Worm (Caenorhabditis elegans) whole organism, L4 larva: ENCODE data around the gene aex-4.

Experiments
- R02D3.7 ChIP-seq: fragments of 150-350 bp; sonication (generic microtip); optimal IDR thresholded peaks from 3 replicates; lab custom pipeline; 2014; ENCODE audit warnings: missing biosample characterization, missing genetic modification characterization
- hif-1 ChIP-seq, 2 experiments: sonication (generic microtip); optimal IDR thresholded peaks; 2 replicates each; lab custom pipeline; 2016 to 2017; ENCODE audit warnings: missing compliant biosample characterization in 2 of 2, missing genetic modification characterization in 2 of 2, missing genetic modification reagents in 2 of 2, missing genotype in 2 of 2, mild to moderate bottlenecking in 1 of 2
- mdt-29 ChIP-seq: fragments of 200-800 bp; sonication (Bioruptor generic); IDR thresholded peaks from 2 replicates; pipeline ENCODE4 v1.3.6; 2022; ENCODE audit warnings: missing genetic modification reagents, missing genetic modification characterization, missing compliant biosample characterization
- mxl-3 ChIP-seq: fragments of 200-800 bp; sonication (Bioruptor generic); optimal IDR thresholded peaks from 2 replicates; lab custom pipeline; 2018; ENCODE audit warnings: mild to moderate bottlenecking, missing genetic modification characterization, missing compliant biosample characterization
- nhr-10 ChIP-seq: fragments of 150-350 bp; optimal IDR thresholded peaks from 2 replicates; lab custom pipeline; 2014; ENCODE audit warnings: missing biosample characterization, missing genetic modification characterization
- nhr-237 ChIP-seq: sonication (generic microtip); optimal IDR thresholded peaks from 2 replicates; lab custom pipeline; 2017; ENCODE audit warnings: missing biosample characterization, missing genetic modification characterization
- nhr-6 ChIP-seq: fragments of 150-350 bp; optimal IDR thresholded peaks from 2 replicates; lab custom pipeline; 2014; ENCODE audit warnings: missing biosample characterization, missing genetic modification characterization
- nhr-76 ChIP-seq: fragments of 150-350 bp; optimal IDR thresholded peaks from 2 replicates; lab custom pipeline; 2014; ENCODE audit warnings: missing biosample characterization, missing genetic modification characterization
- pqm-1 ChIP-seq: sonication (generic microtip); optimal IDR thresholded peaks from 2 replicates; lab custom pipeline; 2017; ENCODE audit warnings: missing biosample characterization, missing genetic modification characterization
- rbr-2 ChIP-seq: sonication (generic microtip); optimal IDR thresholded peaks from 2 replicates; lab custom pipeline; 2016; ENCODE audit warnings: missing genotype, missing genetic modification characterization, missing compliant biosample characterization
- skn-1 ChIP-seq: fragments of 150-350 bp; optimal IDR thresholded peaks from 2 replicates; lab custom pipeline; 2014; ENCODE audit warnings: missing biosample characterization, missing genetic modification characterization
- snpc-4 ChIP-seq: fragments of 150-350 bp; optimal IDR thresholded peaks from 2 replicates; lab custom pipeline; 2014; ENCODE audit warnings: missing biosample characterization, missing genetic modification characterization
- zfp-2 ChIP-seq: sonication (generic microtip); optimal IDR thresholded peaks from 2 replicates; lab custom pipeline; 2016; ENCODE audit warnings: mild to moderate bottlenecking, missing genetic modification characterization, missing compliant biosample characterization

DNA sequence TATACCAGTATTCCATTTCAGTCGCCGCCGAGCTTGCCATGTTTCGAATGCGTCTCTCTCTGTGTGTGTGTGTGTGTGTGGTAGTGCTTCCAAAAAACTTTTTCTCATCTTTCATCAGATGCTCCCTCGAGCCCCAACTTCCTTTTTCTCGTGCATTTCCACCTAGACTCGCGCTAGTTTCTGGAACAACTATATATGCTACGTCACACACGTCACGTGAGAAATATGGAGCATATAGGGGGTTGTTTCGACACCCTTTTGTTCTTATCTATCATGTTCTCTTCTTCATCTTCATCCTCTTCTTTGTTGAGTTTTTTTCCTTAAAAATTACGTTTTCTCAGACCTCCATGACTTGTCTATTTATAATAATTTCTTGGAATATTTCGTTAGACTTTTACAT, 23.8 kb upstream of the aex-4 start:
- no peak for TF ChIP-seq nhr-6
- no peak for TF ChIP-seq snpc-4
- no peak for TF ChIP-seq hif-1 (tag; optimal IDR thresholded peaks at IDR 0.05; lab: Kevin White, UChicago)
- TF ChIP-seq nhr-10 = no peak
- TF ChIP-seq pqm-1 (tag; lab: Kevin White, UChicago) = no peak
- no peak for TF ChIP-seq mxl-3
- no peak for TF ChIP-seq mdt-29
- TF ChIP-seq nhr-76 = no peak
- no peak for TF ChIP-seq nhr-237 (tag; lab: Kevin White, UChicago)
- no peak for TF ChIP-seq rbr-2 (tag; lab: Kevin White, UChicago)
- TF ChIP-seq skn-1 (tag; lab: Kevin White, UChicago) = no peak
- no peak for TF ChIP-seq zfp-2 (tag; lab: Kevin White, UChicago)
- TF ChIP-seq R02D3.7 (tag; lab: Kevin White, UChicago) = no peak
